Worm (Caenorhabditis elegans) whole organism, mixed stage, embryonic: ENCODE results near the gene bgnt-1.5.
A peak's percentile ranks its signal among the peaks of the same experiment; 100 is the strongest.

Source experiments
- M03D4.4 ChIP-seq: sonication (generic microtip); optimal IDR thresholded peaks from 2 replicates; lab custom pipeline; 2017; ENCODE audit warnings: mild to moderate bottlenecking, missing genetic modification characterization, missing compliant biosample characterization
- blmp-1 ChIP-seq: fragments of 150-350 bp; optimal IDR thresholded peaks from 2 replicates; lab custom pipeline; 2014; ENCODE audit warnings: missing biosample characterization, missing genetic modification characterization
- ceh-39 ChIP-seq: fragments of 150-350 bp; optimal IDR thresholded peaks from 2 replicates; lab custom pipeline; 2014; ENCODE audit warnings: missing biosample characterization, missing genetic modification characterization
- ceh-43 ChIP-seq: fragments of 200-800 bp; sonication (Bioruptor generic); optimal IDR thresholded peaks from 2 replicates; lab custom pipeline; 2018; ENCODE audit warnings: mild to moderate bottlenecking, missing genetic modification characterization, moderate library complexity, missing compliant biosample characterization
- ceh-83 ChIP-seq: fragments of 200-800 bp; sonication (Bioruptor generic); optimal IDR thresholded peaks from 2 replicates; lab custom pipeline; 2018; ENCODE audit warnings: mild to moderate bottlenecking, missing genetic modification characterization, missing compliant biosample characterization
- ces-1 ChIP-seq: fragments of 150-350 bp; optimal IDR thresholded peaks from 2 replicates; lab custom pipeline; 2014; ENCODE audit warnings: missing biosample characterization, missing genetic modification reagents, missing genetic modification characterization
- cnd-1 ChIP-seq: fragments of 200-800 bp; sonication (Bioruptor generic); optimal IDR thresholded peaks from 2 replicates; lab custom pipeline; 2018; ENCODE audit warnings: mild to moderate bottlenecking, missing genetic modification characterization, missing compliant biosample characterization
- drap-1 ChIP-seq: fragments of 200-800 bp; sonication (Bioruptor generic); optimal IDR thresholded peaks from 3 replicates; lab custom pipeline; 2018; ENCODE audit warnings: mild to moderate bottlenecking, missing genetic modification characterization, missing compliant biosample characterization
- elt-1 ChIP-seq: sonication (generic microtip); optimal IDR thresholded peaks from 2 replicates; lab custom pipeline; 2017; ENCODE audit warnings: missing genetic modification characterization, mild to moderate bottlenecking, missing compliant biosample characterization, antibody characterized with exemption, moderate library complexity, borderline replicate concordance; ENCODE audit not compliant: insufficient read depth
- flh-1 ChIP-seq: fragments of 200-800 bp; sonication (Bioruptor generic); optimal IDR thresholded peaks from 2 replicates; lab custom pipeline; 2018; ENCODE audit warnings: mild to moderate bottlenecking, missing genetic modification characterization, moderate library complexity, missing compliant biosample characterization
- ham-2 ChIP-seq: fragments of 200-800 bp; sonication (Bioruptor generic); optimal IDR thresholded peaks from 2 replicates; lab custom pipeline; 2018; ENCODE audit warnings: mild to moderate bottlenecking, missing genetic modification characterization, missing compliant biosample characterization
- lin-32 ChIP-seq: fragments of 200-800 bp; sonication (Bioruptor generic); optimal IDR thresholded peaks from 2 replicates; lab custom pipeline; 2018; ENCODE audit warnings: mild to moderate bottlenecking, missing genetic modification characterization, missing compliant biosample characterization
- lsy-2 ChIP-seq: fragments of 150-350 bp; optimal IDR thresholded peaks from 2 replicates; lab custom pipeline; 2014; ENCODE audit warnings: missing biosample characterization, missing genetic modification characterization
- mab-5 ChIP-seq: fragments of 150-350 bp; optimal IDR thresholded peaks from 2 replicates; lab custom pipeline; 2014; ENCODE audit warnings: missing biosample characterization, missing genetic modification characterization
- mep-1 ChIP-seq: fragments of 150-350 bp; optimal IDR thresholded peaks from 2 replicates; lab custom pipeline; 2017; ENCODE audit warnings: missing biosample characterization, missing genetic modification reagents, missing genetic modification characterization, inconsistent platforms
- mls-2 ChIP-seq: sonication (generic microtip); optimal IDR thresholded peaks from 2 replicates; lab custom pipeline; 2016; ENCODE audit warnings: mild to moderate bottlenecking, missing genetic modification characterization, moderate library complexity, missing compliant biosample characterization
- nhr-12 ChIP-seq: fragments of 150-350 bp; optimal IDR thresholded peaks from 2 replicates; lab custom pipeline; 2014; ENCODE audit warnings: missing biosample characterization, missing genetic modification characterization
- nhr-2 ChIP-seq: fragments of 150-350 bp; optimal IDR thresholded peaks from 2 replicates; lab custom pipeline; 2014; ENCODE audit warnings: missing biosample characterization, missing genetic modification characterization
- nhr-237 ChIP-seq: fragments of 150-350 bp; optimal IDR thresholded peaks from 2 replicates; lab custom pipeline; 2014; ENCODE audit warnings: missing biosample characterization, missing genetic modification characterization
- nhr-28 ChIP-seq: fragments of 150-350 bp; optimal IDR thresholded peaks from 2 replicates; lab custom pipeline; 2014; ENCODE audit warnings: missing biosample characterization, missing genetic modification characterization
- sem-2 ChIP-seq: fragments of 200-800 bp; sonication (Bioruptor generic); optimal IDR thresholded peaks from 2 replicates; lab custom pipeline; 2018; ENCODE audit warnings: mild to moderate bottlenecking, missing genetic modification characterization, missing compliant biosample characterization
- sptf-1 ChIP-seq: sonication (generic microtip); optimal IDR thresholded peaks from 2 replicates; lab custom pipeline; 2017; ENCODE audit warnings: mild to moderate bottlenecking, missing genetic modification characterization, moderate library complexity, missing compliant biosample characterization
- tbx-8 ChIP-seq: fragments of 200-800 bp; sonication (Bioruptor generic); optimal IDR thresholded peaks from 2 replicates; lab custom pipeline; 2018; ENCODE audit warnings: mild to moderate bottlenecking, missing genetic modification characterization, moderate library complexity, missing compliant biosample characterization
- unc-120 ChIP-seq: sonication (generic microtip); optimal IDR thresholded peaks from 2 replicates; lab custom pipeline; 2017; ENCODE audit warnings: missing genetic modification characterization, missing compliant biosample characterization; ENCODE audit not compliant: poor library complexity, severe bottlenecking
- unc-39 ChIP-seq: fragments of 150-350 bp; optimal IDR thresholded peaks from 2 replicates; lab custom pipeline; 2014; ENCODE audit warnings: missing biosample characterization, missing genetic modification characterization
- unc-62 ChIP-seq: fragments of 150-350 bp; optimal IDR thresholded peaks from 2 replicates; lab custom pipeline; 2014; ENCODE audit warnings: missing biosample characterization, missing genetic modification reagents, missing genetic modification characterization
- zip-8 ChIP-seq: fragments of 150-350 bp; optimal IDR thresholded peaks from 2 replicates; lab custom pipeline; 2014; ENCODE audit warnings: missing biosample characterization, missing genetic modification characterization

The bgnt-1.5 gene

ce11 chrX:13234879-13235278, 2.7 kb upstream of the bgnt-1.5 start, which contains the start of gene K08H2.2:
Gene K08H2.2 (minus strand): TSS chrX:13234979.
- TF ChIP-seq drap-1 (GFP tag; lab: Kevin White, UChicago) (no peak), M03D4.4 (tag; lab: Kevin White, UChicago) (no peak), unc-120 (no peak), nhr-237 (tag; lab: Kevin White, UChicago) (no peak)

ce11 chrX:13227778-13228177, 4.4 kb downstream of the bgnt-1.5 start:
- TF ChIP-seq elt-1 (tag; lab: Kevin White, UChicago) = no peak
- TF ChIP-seq zip-8 (tag; lab: Kevin White, UChicago) = peak; percentile 99
- no peak for TF ChIP-seq ceh-43 (GFP tag; lab: Kevin White, UChicago)
- no peak for TF ChIP-seq nhr-28 (tag; lab: Kevin White, UChicago)
- no peak for TF ChIP-seq unc-120
- TF ChIP-seq sptf-1 = no peak
- TF ChIP-seq unc-39 (tag; lab: Kevin White, UChicago) = no peak
- no peak for TF ChIP-seq drap-1 (GFP tag; lab: Kevin White, UChicago)
- no peak for TF ChIP-seq lin-32

ce11 chrX:13226614-13227096, 5.5 kb downstream of the bgnt-1.5 start, which contains the start of gene skr-21:
Gene skr-21 (minus strand): TSS chrX:13226664.
- TF ChIP-seq unc-120 (peak; percentile 26), ceh-39 (tag; lab: Kevin White, UChicago) (peak; percentile 51), mls-2 (no peak), ham-2 (GFP tag; lab: Kevin White, UChicago) (no peak), elt-1 (tag; lab: Kevin White, UChicago) (no peak), sem-2 (GFP tag; lab: Kevin White, UChicago) (no peak), lsy-2 (tag; lab: Kevin White, UChicago) (no peak), ceh-43 (GFP tag; lab: Kevin White, UChicago) (no peak), ces-1 (GFP tag; lab: Kevin White, UChicago) (peak; percentile 39), mab-5 (tag; lab: Kevin White, UChicago) (no peak), sptf-1 (peak; percentile 48), nhr-2 (tag; lab: Kevin White, UChicago) (peak; percentile 41)

- peak; percentile 55 for TF ChIP-seq lin-32
- peak; percentile 2 for TF ChIP-seq mep-1
- no peak for TF ChIP-seq tbx-8 (GFP tag; lab: Kevin White, UChicago)
- TF ChIP-seq nhr-28 (tag; lab: Kevin White, UChicago) = no peak
- no peak for TF ChIP-seq flh-1 (GFP tag; lab: Kevin White, UChicago)
- TF ChIP-seq unc-62 (GFP tag; lab: Kevin White, UChicago) = peak; percentile 64
- TF ChIP-seq nhr-12 = no peak
- TF ChIP-seq cnd-1 (tag; lab: Kevin White, UChicago) = peak; percentile 29
Observed at ce11 chrX:13225111-13225905, 6.9 kb downstream of the bgnt-1.5 start.

ce11 chrX:13224608-13225007, 7.6 kb downstream of the bgnt-1.5 start, which contains the start of gene skr-19:
Gene skr-19 (minus strand): TSS chrX:13224708.
- TF ChIP-seq flh-1 (GFP tag; lab: Kevin White, UChicago) (no peak), M03D4.4 (tag; lab: Kevin White, UChicago) (no peak), blmp-1 (no peak), lsy-2 (tag; lab: Kevin White, UChicago) (no peak), drap-1 (GFP tag; lab: Kevin White, UChicago) (no peak), ceh-83 (GFP tag; lab: Kevin White, UChicago) (no peak), elt-1 (tag; lab: Kevin White, UChicago) (no peak), mls-2 (no peak), zip-8 (tag; lab: Kevin White, UChicago) (no peak), nhr-12 (no peak), tbx-8 (GFP tag; lab: Kevin White, UChicago) (no peak), unc-120 (no peak), mab-5 (tag; lab: Kevin White, UChicago) (no peak), lin-32 (no peak), nhr-28 (tag; lab: Kevin White, UChicago) (no peak), nhr-2 (tag; lab: Kevin White, UChicago) (no peak)
